Worm (Caenorhabditis elegans) whole organism, early embryonic: ENCODE data around the gene F33H12.7.

Source experiments
- B0310.2 ChIP-seq: sonication (generic microtip); optimal IDR thresholded peaks from 2 replicates; lab custom pipeline; 2016; ENCODE audit warnings: mild to moderate bottlenecking, missing genetic modification characterization, missing compliant biosample characterization
- F13C5.2 ChIP-seq: sonication (generic microtip); optimal IDR thresholded peaks from 2 replicates; lab custom pipeline; 2017; ENCODE audit warnings: mild to moderate bottlenecking, missing genetic modification characterization, inconsistent platforms, missing compliant biosample characterization
- aly-1 ChIP-seq: sonication (generic microtip); optimal IDR thresholded peaks from 2 replicates; lab custom pipeline; 2016; ENCODE audit warnings: missing genetic modification characterization, missing compliant biosample characterization
- ama-1 ChIP-seq: fragments of 150-350 bp; optimal IDR thresholded peaks from 2 replicates; lab custom pipeline; 2014
- ets-7 ChIP-seq: sonication (generic microtip); optimal IDR thresholded peaks from 2 replicates; lab custom pipeline; 2016; ENCODE audit warnings: missing genotype, missing genetic modification characterization, missing compliant biosample characterization
- hmg-4 ChIP-seq: fragments of 200-800 bp; sonication (Bioruptor generic); optimal IDR thresholded peaks from 2 replicates; lab custom pipeline; 2018; ENCODE audit warnings: mild to moderate bottlenecking, missing genetic modification characterization, missing compliant biosample characterization
- hnd-1 ChIP-seq: sonication (generic microtip); optimal IDR thresholded peaks from 2 replicates; lab custom pipeline; 2016; ENCODE audit warnings: missing genetic modification characterization, missing compliant biosample characterization
- sea-1 ChIP-seq: fragments of 200-800 bp; sonication (Bioruptor generic); conservative IDR thresholded peaks from 2 replicates; pipeline ENCODE4 v1.3.6; 2022; ENCODE audit warnings: missing genetic modification characterization, missing compliant biosample characterization
- tbx-37 ChIP-seq: fragments of 200-800 bp; sonication (Bioruptor generic); conservative IDR thresholded peaks from 2 replicates; pipeline ENCODE4 v1.3.6; 2022; ENCODE audit warnings: missing genetic modification reagents, missing genetic modification characterization, missing compliant biosample characterization

- TF ChIP-seq hmg-4 (GFP tag; lab: Kevin White, UChicago): no peak
- no peak for TF ChIP-seq ama-1 (lab: Kevin White, UChicago)
- TF ChIP-seq hnd-1: no peak
- no peak for TF ChIP-seq sea-1 (GFP tag; lab: Robert Waterston, UW)
- no peak for TF ChIP-seq ets-7 (tag; lab: Kevin White, UChicago)
- no peak for TF ChIP-seq B0310.2 (tag; lab: Kevin White, UChicago)
- no peak for TF ChIP-seq F13C5.2 (tag; lab: Kevin White, UChicago)
- TF ChIP-seq tbx-37 (GFP tag; lab: Robert Waterston, UW): no peak
- no peak for TF ChIP-seq aly-1 (tag; lab: Kevin White, UChicago)
Measured at ce11 chrII:2610202-2610912, 23.6 kb upstream of the F33H12.7 start, which contains the start of gene sri-38.
